Fruit fly (Drosophila melanogaster) Kc167 (cell line): ENCODE data around the gene ovo.

Experiments
- Myc ChIP-seq: fragments of >200 bp; optimal IDR thresholded peaks from 2 replicates; lab custom pipeline; 2017; ENCODE audit warnings: missing external identifiers
- Sin3A ChIP-seq: fragments of >200 bp; optimal IDR thresholded peaks from 2 replicates; lab custom pipeline; 2018; ENCODE audit warnings: missing external identifiers
- h ChIP-seq: fragments of >200 bp; optimal IDR thresholded peaks from 3 replicates; lab custom pipeline; 2018; ENCODE audit warnings: missing external identifiers
- insv ChIP-seq: fragments of >200 bp; optimal IDR thresholded peaks from 3 replicates; lab custom pipeline; 2018; ENCODE audit warnings: missing external identifiers
- psq ChIP-seq: fragments of >200 bp; optimal IDR thresholded peaks from 2 replicates; lab custom pipeline; 2017; ENCODE audit warnings: missing external identifiers
- ttk ChIP-seq: sonication (Bioruptor generic); optimal IDR thresholded peaks from 2 replicates; lab custom pipeline; 2017; ENCODE audit warnings: missing external identifiers

ovo gene

DNA sequence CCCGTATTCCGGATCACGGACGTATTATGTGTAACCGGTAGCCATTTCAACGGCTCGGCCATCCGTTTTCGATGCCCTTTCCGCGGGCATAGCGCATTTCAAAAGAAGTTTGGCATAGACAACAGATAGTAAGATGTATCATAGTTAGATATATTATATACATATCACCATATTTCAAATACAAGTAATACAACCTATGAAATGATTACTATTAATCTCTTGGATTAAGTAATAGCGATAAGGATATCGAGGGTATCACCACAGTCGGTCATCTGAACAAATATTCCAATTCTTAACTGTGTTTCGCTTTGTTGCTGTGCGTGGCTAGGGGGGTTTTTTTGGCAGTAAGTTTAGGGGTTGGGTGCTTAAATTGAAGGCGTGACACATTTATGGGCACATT, 47.5 kb downstream of the ovo start:
- TF ChIP-seq ttk (lab: Kevin White, UChicago), result no peak
- no peak for TF ChIP-seq insv (lab: Kevin White, UChicago)
- no peak for TF ChIP-seq Sin3A
- TF ChIP-seq Myc (lab: Kevin White, UChicago), result no peak
- no peak for TF ChIP-seq h (lab: Kevin White, UChicago)
- no peak for TF ChIP-seq psq (lab: Kevin White, UChicago)

DNA sequence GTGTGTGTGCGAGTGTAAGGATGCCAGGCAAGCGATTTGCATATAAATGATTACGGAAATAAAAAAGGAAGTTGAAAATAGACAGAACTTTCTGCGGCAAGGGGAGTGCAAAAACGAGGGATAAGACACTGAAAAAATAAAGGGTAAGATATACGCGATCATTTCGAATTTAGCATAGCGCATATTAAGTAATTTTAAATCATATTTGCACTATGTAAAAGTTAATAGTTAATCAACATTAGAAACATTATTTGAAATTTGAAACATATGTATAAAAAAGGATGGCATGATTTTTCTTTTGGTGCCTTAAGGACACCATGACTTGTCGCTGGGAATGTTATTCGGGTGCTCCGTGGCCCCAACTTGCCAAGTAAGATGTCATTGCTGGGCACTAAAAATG, 65.0 kb downstream of the ovo start:
- TF ChIP-seq psq (lab: Kevin White, UChicago), result no peak
- TF ChIP-seq insv (lab: Kevin White, UChicago), result no peak
- no peak for TF ChIP-seq ttk (lab: Kevin White, UChicago)
- TF ChIP-seq Sin3A, result no peak
- TF ChIP-seq h (lab: Kevin White, UChicago), result no peak
- no peak for TF ChIP-seq Myc (lab: Kevin White, UChicago)
